Fruit fly (Drosophila melanogaster): ENCODE results near the gene CG32284.

The CG32284 gene

dm6 chr3L:3192912-3193311, 6.4 kb downstream of the CG32284 start, which contains the start of gene Hsp83 (continued):
- TF ChIP-seq ham (GFP tag; IDR thresholded peaks at IDR 0.05): peak; percentile 45; the same call in 1 of the 2 replicates
- peak; percentile 95 for TF ChIP-seq Dad (GFP tag; optimal IDR thresholded peaks at IDR 0.05)
- peak; percentile 63 for TF ChIP-seq danr (GFP tag; IDR thresholded peaks at IDR 0.05)
- TF ChIP-seq CG7745 (tag; optimal IDR thresholded peaks at IDR 0.05): peak; percentile 80
- TF ChIP-seq hb (GFP tag; IDR thresholded peaks at IDR 0.05; ENCODE audit: partially characterized antibody): no peak
- TF ChIP-seq HmgD (GFP tag; optimal IDR thresholded peaks at IDR 0.05): peak; percentile 70
- peak; percentile 89 for TF ChIP-seq CG2116 (GFP tag; optimal IDR thresholded peaks at IDR 0.05)
- peak; percentile 57; the same call in 2 of the 3 replicates for TF ChIP-seq Opbp (GFP tag; IDR thresholded peaks at IDR 0.05; ENCODE audit: partially characterized antibody)
- TF ChIP-seq tup (GFP tag; optimal IDR thresholded peaks at IDR 0.05): peak; percentile 84
- peak; percentile 96 for TF ChIP-seq pb (GFP tag; optimal IDR thresholded peaks at IDR 0.05)
- TF ChIP-seq fd102C (GFP tag; optimal IDR thresholded peaks at IDR 0.05): peak; percentile 86
- TF ChIP-seq Fer1 (GFP tag; optimal IDR thresholded peaks at IDR 0.05): peak; percentile 100
- TF ChIP-seq CG7786 (GFP tag; optimal IDR thresholded peaks at IDR 0.05): peak; percentile 89
- peak; percentile 65 for TF ChIP-seq ssp (GFP tag; IDR thresholded peaks at IDR 0.05)
- TF ChIP-seq sna (GFP tag; IDR thresholded peaks at IDR 0.05; ENCODE audit: partially characterized antibody): no peak
- TF ChIP-seq lmd (GFP tag; IDR thresholded peaks at IDR 0.05): peak; percentile 80
- TF ChIP-seq HHEX (GFP tag; optimal IDR thresholded peaks at IDR 0.05): peak; percentile 99
- TF ChIP-seq CG2120 (GFP tag; optimal IDR thresholded peaks at IDR 0.05): peak; percentile 86
- peak; percentile 23; the same call in 1 of the 3 replicates for TF ChIP-seq CG6791 (GFP tag; IDR thresholded peaks at IDR 0.05; ENCODE audit: partially characterized antibody)
- TF ChIP-seq tap (tag; optimal IDR thresholded peaks at IDR 0.05): peak; percentile 92
- no peak for TF ChIP-seq crp (GFP tag; optimal IDR thresholded peaks at IDR 0.05)
- no peak for TF ChIP-seq prd (optimal IDR thresholded peaks at IDR 0.05)
- TF ChIP-seq prd (GFP tag; IDR thresholded peaks at IDR 0.05): peak; percentile 71
- no peak for TF ChIP-seq knrl (GFP tag; IDR thresholded peaks at IDR 0.05; ENCODE audit: partially characterized antibody)
- TF ChIP-seq otp (GFP tag; IDR thresholded peaks at IDR 0.05): peak; percentile 98
- TF ChIP-seq NFAT (GFP tag; IDR thresholded peaks at IDR 0.05): peak; percentile 96
- TF ChIP-seq CTCF (GFP tag; optimal IDR thresholded peaks at IDR 0.05): peak; percentile 80
- no peak for TF ChIP-seq Dll (GFP tag; IDR thresholded peaks at IDR 0.05; ENCODE audit: partially characterized antibody)
- TF ChIP-seq CG10366 (GFP tag; IDR thresholded peaks at IDR 0.05): peak; percentile 85
- peak; percentile 91 for TF ChIP-seq slp2 (GFP tag; optimal IDR thresholded peaks at IDR 0.05)
- peak; percentile 77; the same call in 1 of the 2 replicates for TF ChIP-seq CG4730 (GFP tag; IDR thresholded peaks at IDR 0.05)
- no peak for TF ChIP-seq CG15073 (GFP tag; optimal IDR thresholded peaks at IDR 0.05)
- peak; percentile 88 for TF ChIP-seq CG7556 (GFP tag; optimal IDR thresholded peaks at IDR 0.05)
- peak; percentile 73 for TF ChIP-seq z (GFP tag; IDR thresholded peaks at IDR 0.05)
- peak; percentile 89 for TF ChIP-seq CG10979 (tag; optimal IDR thresholded peaks at IDR 0.05)
- TF ChIP-seq sisA (GFP tag; IDR thresholded peaks at IDR 0.05): peak; percentile 38; the same call in 1 of the 2 replicates
- TF ChIP-seq Aef1 (GFP tag; IDR thresholded peaks at IDR 0.05): peak; percentile 65
- peak; percentile 88 for TF ChIP-seq HLH54F (GFP tag; optimal IDR thresholded peaks at IDR 0.05)
- peak; percentile 90 for TF ChIP-seq vfl (GFP tag; optimal IDR thresholded peaks at IDR 0.05)
- TF ChIP-seq bsh (GFP tag; optimal IDR thresholded peaks at IDR 0.05): peak; percentile 90 to 91
- TF ChIP-seq CG4424 (GFP tag; optimal IDR thresholded peaks at IDR 0.05): peak; percentile 91
- peak; percentile 95 for TF ChIP-seq CG6254 (GFP tag; optimal IDR thresholded peaks at IDR 0.05)
- TF ChIP-seq CG10959 (GFP tag; IDR thresholded peaks at IDR 0.05): peak; percentile 81
- TF ChIP-seq Hmr (GFP tag; optimal IDR thresholded peaks at IDR 0.05): peak; percentile 99
- no peak for TF ChIP-seq tna (GFP tag; IDR thresholded peaks at IDR 0.05; ENCODE audit: partially characterized antibody)
- peak; percentile 61; the same call in 2 of the 3 replicates for TF ChIP-seq CG7357 (GFP tag; IDR thresholded peaks at IDR 0.05)
- TF ChIP-seq slbo (GFP tag; IDR thresholded peaks at IDR 0.05): peak; percentile 84
- TF ChIP-seq eyg (GFP tag; optimal IDR thresholded peaks at IDR 0.05): peak; percentile 97
- TF ChIP-seq Scr (GFP tag; IDR thresholded peaks at IDR 0.05; ENCODE audit: partially characterized antibody): no peak
- TF ChIP-seq CG11695 (GFP tag; IDR thresholded peaks at IDR 0.05): peak; percentile 84
- peak; percentile 90 for TF ChIP-seq CG18011 (GFP tag; optimal IDR thresholded peaks at IDR 0.05)

All from whole organism, embryonic.